Worm (Caenorhabditis elegans) whole organism, late embryonic: ENCODE data around the gene C54F6.5.
"Not testable (repeated sequence)": the region's sequence is repeated elsewhere in the genome, so short reads cannot be mapped to it uniquely, and the experiment has no call there.

Experiments used
- C38D4.7 ChIP-seq: fragments of 200-800 bp; sonication (Bioruptor generic); optimal IDR thresholded peaks from 2 replicates; lab custom pipeline; 2018; ENCODE audit warnings: mild to moderate bottlenecking, missing genetic modification characterization, moderate library complexity, missing compliant biosample characterization
- F13H6.1 ChIP-seq: sonication (generic microtip); optimal IDR thresholded peaks from 2 replicates; lab custom pipeline; 2016; ENCODE audit warnings: missing genetic modification characterization, missing compliant biosample characterization
- K02D7.2 ChIP-seq: sonication (generic microtip); optimal IDR thresholded peaks from 2 replicates; lab custom pipeline; 2017; ENCODE audit warnings: mild to moderate bottlenecking, missing genetic modification characterization, missing compliant biosample characterization
- ama-1 ChIP-seq: fragments of 150-350 bp; optimal IDR thresholded peaks from 2 replicates; lab custom pipeline; 2014
- ceh-14 ChIP-seq: sonication (generic microtip); optimal IDR thresholded peaks from 2 replicates; lab custom pipeline; 2016; ENCODE audit warnings: missing genotype, missing genetic modification characterization, missing compliant biosample characterization
- ceh-19 ChIP-seq: fragments of 200-800 bp; sonication (Bioruptor generic); optimal IDR thresholded peaks from 2 replicates; lab custom pipeline; 2018; ENCODE audit warnings: mild to moderate bottlenecking, missing genetic modification characterization, missing compliant biosample characterization
- ceh-22 ChIP-seq: sonication (generic microtip); optimal IDR thresholded peaks from 2 replicates; lab custom pipeline; 2017; ENCODE audit warnings: missing biosample characterization, missing genetic modification characterization
- ceh-31 ChIP-seq: sonication (generic microtip); optimal IDR thresholded peaks from 2 replicates; lab custom pipeline; 2016; ENCODE audit warnings: missing genetic modification characterization, missing compliant biosample characterization
- ceh-48 ChIP-seq: sonication (generic microtip); optimal IDR thresholded peaks from 2 replicates; lab custom pipeline; 2016; ENCODE audit warnings: missing genetic modification characterization, inconsistent platforms, missing compliant biosample characterization
- che-1 ChIP-seq: sonication (generic microtip); optimal IDR thresholded peaks from 2 replicates; lab custom pipeline; 2016; ENCODE audit warnings: mild to moderate bottlenecking, missing genetic modification characterization, missing compliant biosample characterization
- dve-1 ChIP-seq: sonication (generic microtip); optimal IDR thresholded peaks from 2 replicates; lab custom pipeline; 2017; ENCODE audit warnings: antibody characterized with exemption, mild to moderate bottlenecking, missing genetic modification characterization, missing compliant biosample characterization
- elt-2 ChIP-seq: sonication (generic microtip); optimal IDR thresholded peaks from 2 replicates; lab custom pipeline; 2016; ENCODE audit warnings: missing genetic modification reagents, missing genetic modification characterization, missing compliant biosample characterization
- ets-4 ChIP-seq: sonication (generic microtip); optimal IDR thresholded peaks from 2 replicates; lab custom pipeline; 2016; ENCODE audit warnings: missing genetic modification characterization, missing compliant biosample characterization
- fkh-10 ChIP-seq: fragments of 150-350 bp; optimal IDR thresholded peaks from 2 replicates; lab custom pipeline; 2014; ENCODE audit warnings: missing biosample characterization, missing genetic modification reagents, missing genetic modification characterization
- hlh-13 ChIP-seq: fragments of 200-800 bp; sonication (Bioruptor generic); optimal IDR thresholded peaks from 2 replicates; lab custom pipeline; 2018; ENCODE audit warnings: mild to moderate bottlenecking, missing genetic modification characterization, missing compliant biosample characterization
- hlh-8 ChIP-seq: sonication (generic microtip); optimal IDR thresholded peaks from 2 replicates; lab custom pipeline; 2016; ENCODE audit warnings: missing genotype, missing genetic modification characterization, missing compliant biosample characterization
- lim-6 ChIP-seq: sonication (generic microtip); optimal IDR thresholded peaks from 2 replicates; lab custom pipeline; 2016; ENCODE audit warnings: missing genetic modification characterization, missing compliant biosample characterization
- mec-3 ChIP-seq: sonication (generic microtip); optimal IDR thresholded peaks from 2 replicates; lab custom pipeline; 2016; ENCODE audit warnings: borderline replicate concordance, missing genetic modification characterization, missing compliant biosample characterization
- nhr-11 ChIP-seq: fragments of 150-350 bp; optimal IDR thresholded peaks from 2 replicates; lab custom pipeline; 2014; ENCODE audit warnings: missing biosample characterization, missing genetic modification characterization
- nhr-232 ChIP-seq: sonication (generic microtip); optimal IDR thresholded peaks from 2 replicates; lab custom pipeline; 2016; ENCODE audit warnings: missing genetic modification characterization, missing compliant biosample characterization
- npax-4 ChIP-seq: sonication (generic microtip); optimal IDR thresholded peaks from 2 replicates; lab custom pipeline; 2016; ENCODE audit warnings: missing genetic modification characterization, missing compliant biosample characterization
- pag-3 ChIP-seq: sonication (generic microtip); optimal IDR thresholded peaks from 2 replicates; lab custom pipeline; 2016; ENCODE audit warnings: missing compliant biosample characterization, missing genetic modification characterization, borderline replicate concordance
- pha-4 ChIP-seq: fragments of 150-350 bp; optimal IDR thresholded peaks from 2 replicates; lab custom pipeline; 2018; ENCODE audit warnings: missing biosample characterization, missing genetic modification reagents, missing genetic modification characterization
- ref-2 ChIP-seq: sonication (generic microtip); optimal IDR thresholded peaks from 2 replicates; lab custom pipeline; 2016; ENCODE audit warnings: missing genetic modification characterization, missing compliant biosample characterization
- sdc-2 ChIP-seq: sonication (generic microtip); optimal IDR thresholded peaks from 2 replicates; lab custom pipeline; 2016; ENCODE audit warnings: missing genotype, missing genetic modification characterization, missing compliant biosample characterization
- sox-2 ChIP-seq: fragments of 200-800 bp; sonication (Bioruptor generic); IDR thresholded peaks from 2 replicates; pipeline ENCODE4 v1.3.6; 2022; ENCODE audit warnings: missing genetic modification reagents, missing genetic modification characterization, missing compliant biosample characterization
- syd-9 ChIP-seq: sonication (generic microtip); optimal IDR thresholded peaks from 2 replicates; lab custom pipeline; 2016; ENCODE audit warnings: mild to moderate bottlenecking, missing genetic modification characterization, moderate library complexity, missing compliant biosample characterization
- tbx-2 ChIP-seq: sonication (generic microtip); optimal IDR thresholded peaks from 2 replicates; lab custom pipeline; 2016; ENCODE audit warnings: missing genetic modification characterization, missing compliant biosample characterization
- unc-55 ChIP-seq: sonication (generic microtip); optimal IDR thresholded peaks from 2 replicates; lab custom pipeline; 2017; ENCODE audit warnings: missing biosample characterization, missing genetic modification reagents, missing genetic modification characterization

C54F6.5 gene

ce11 chrV:7497440-7497839 lies 31.5 kb upstream of the C54F6.5 start, which contains the start of gene srh-79:
Gene srh-79, plus strand, starts transcription at chrV:7497740.
- no peak for TF ChIP-seq ceh-48
- TF ChIP-seq dve-1 = no peak
- no peak for TF ChIP-seq elt-2
- no peak for TF ChIP-seq hlh-8
- no peak for TF ChIP-seq C38D4.7 (GFP tag; lab: Kevin White, UChicago)
- TF ChIP-seq ceh-31 = no peak
- TF ChIP-seq nhr-11 (tag; lab: Kevin White, UChicago) = no peak
- no peak for TF ChIP-seq syd-9 (tag; lab: Kevin White, UChicago)
- TF ChIP-seq sdc-2 (tag; lab: Kevin White, UChicago) = no peak
- no peak for TF ChIP-seq npax-4 (tag; lab: Kevin White, UChicago)

ce11 chrV:7501194-7501593 lies 27.7 kb upstream of the C54F6.5 start:
- TF ChIP-seq unc-55 (GFP tag; lab: Kevin White, UChicago) = no peak
- no peak for TF ChIP-seq elt-2
- no peak for TF ChIP-seq pha-4 (tag; lab: Kevin White, UChicago)
- TF ChIP-seq ama-1 (lab: Kevin White, UChicago) = no peak
- no peak for TF ChIP-seq tbx-2
- no peak for TF ChIP-seq pag-3

- no peak for TF ChIP-seq hlh-8
Observed at ce11 chrV:7504271-7504670, 24.6 kb upstream of the C54F6.5 start, which contains the start of gene srh-229. Gene srh-229, minus strand, starts transcription at chrV:7504371.

- no peak for TF ChIP-seq che-1
- no peak for TF ChIP-seq lim-6 (tag; lab: Kevin White, UChicago)
- TF ChIP-seq fkh-10 (GFP tag; lab: Kevin White, UChicago) = no peak
- TF ChIP-seq ceh-31 = no peak
- TF ChIP-seq sox-2 (GFP tag; lab: Robert Waterston, UW) = no peak
- no peak for TF ChIP-seq K02D7.2 (tag; lab: Kevin White, UChicago)
- TF ChIP-seq unc-55 (GFP tag; lab: Kevin White, UChicago) = no peak
- TF ChIP-seq ama-1 (lab: Kevin White, UChicago) = no peak
- no peak for TF ChIP-seq hlh-13
- TF ChIP-seq, all 69 proteins: peak for 0
Observed at ce11 chrV:7506207-7506606, 22.7 kb upstream of the C54F6.5 start.

ce11 chrV:7508566-7509044 lies 20.3 kb upstream of the C54F6.5 start, which contains the start of the genes str-31 and nhr-172:
Gene str-31, minus strand, starts transcription at chrV:7508666.
Gene nhr-172, plus strand, starts transcription at chrV:7508994.
- no peak for TF ChIP-seq ceh-31
- TF ChIP-seq elt-2 = peak; percentile 63
- TF ChIP-seq, all 69 proteins: peak for 1

- TF ChIP-seq ref-2 (tag; lab: Kevin White, UChicago); ets-4 (tag; lab: Kevin White, UChicago); ceh-48: not testable (repeated sequence)
Observed at ce11 chrV:7511465-7511864, 17.5 kb upstream of the C54F6.5 start, which contains the start of gene nhr-171. Gene nhr-171, plus strand, starts transcription at chrV:7511765.

ce11 chrV:7514939-7515338 lies 14.0 kb upstream of the C54F6.5 start, which contains the start of gene srb-18:
Gene srb-18, plus strand, starts transcription at chrV:7515239.
- no peak for TF ChIP-seq nhr-232
- no peak for TF ChIP-seq nhr-11 (tag; lab: Kevin White, UChicago)
- TF ChIP-seq F13H6.1 (tag; lab: Kevin White, UChicago) = no peak
- no peak for TF ChIP-seq ceh-14 (tag; lab: Kevin White, UChicago)
- TF ChIP-seq ceh-19 (GFP tag; lab: Kevin White, UChicago) = no peak
- no peak for TF ChIP-seq ceh-31
- no peak for TF ChIP-seq mec-3 (tag; lab: Kevin White, UChicago)
- no peak for TF ChIP-seq tbx-2
- no peak for TF ChIP-seq sox-2 (GFP tag; lab: Robert Waterston, UW)
- no peak for TF ChIP-seq ceh-48
- no peak for TF ChIP-seq ceh-22 (tag; lab: Kevin White, UChicago)
- no peak for TF ChIP-seq hlh-8
